Fruit fly (Drosophila melanogaster): ENCODE measurements around the gene grim.

Gene grim

dm6 chr3L:18265543-18265942, 38.7 kb downstream of the grim start:
- no peak for TF ChIP-seq Dll (optimal IDR thresholded peaks at IDR 0.05)
- no peak for TF ChIP-seq psq (optimal IDR thresholded peaks at IDR 0.05)
- no peak for TF ChIP-seq CG8478 (optimal IDR thresholded peaks at IDR 0.05)
- TF ChIP-seq pan (optimal IDR thresholded peaks at IDR 0.05): no peak
- TF ChIP-seq usp (GFP tag; optimal IDR thresholded peaks at IDR 0.05): no peak
- TF ChIP-seq EcR (GFP tag; optimal IDR thresholded peaks at IDR 0.05): no peak

dm6 chr3L:18258756-18259155, 45.5 kb downstream of the grim start:
- TF ChIP-seq CG8478 (optimal IDR thresholded peaks at IDR 0.05) (no peak), EcR (GFP tag; optimal IDR thresholded peaks at IDR 0.05) (no peak), pan (optimal IDR thresholded peaks at IDR 0.05) (no peak), psq (optimal IDR thresholded peaks at IDR 0.05) (no peak), Dll (optimal IDR thresholded peaks at IDR 0.05) (no peak), usp (GFP tag; optimal IDR thresholded peaks at IDR 0.05) (no peak)

dm6 chr3L:18257001-18257400, 47.2 kb downstream of the grim start:
- TF ChIP-seq usp (GFP tag; optimal IDR thresholded peaks at IDR 0.05) (no peak), CG8478 (optimal IDR thresholded peaks at IDR 0.05) (no peak), Dll (optimal IDR thresholded peaks at IDR 0.05) (no peak), pan (optimal IDR thresholded peaks at IDR 0.05) (no peak), psq (optimal IDR thresholded peaks at IDR 0.05) (no peak), EcR (GFP tag; optimal IDR thresholded peaks at IDR 0.05) (no peak)
